Worm (Caenorhabditis elegans): Measurements from ENCODE around the gene cyp-13A8.

cyp-13A8 gene

DNA sequence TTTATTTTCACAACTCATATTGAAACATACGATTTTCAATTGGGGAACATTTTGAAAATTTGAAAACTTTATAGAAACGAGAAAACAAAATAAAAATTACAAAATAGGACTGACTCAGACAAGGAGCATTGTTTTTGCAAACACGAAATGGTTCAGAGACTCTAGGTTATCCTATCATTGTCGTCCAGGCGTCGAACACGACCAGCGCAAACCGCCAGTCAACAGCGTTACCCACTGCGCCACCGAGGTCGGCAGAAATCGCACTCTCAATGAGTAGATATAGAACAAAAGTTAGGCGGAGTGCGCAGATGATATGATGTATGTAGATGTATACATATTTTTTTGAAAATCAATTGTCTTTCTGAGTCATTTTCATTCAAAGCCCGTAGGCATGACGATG, 32.7 kb downstream of the cyp-13A8 start (continued):
- TF ChIP-seq hlh-8 (tag; optimal IDR thresholded peaks at IDR 0.05) (no peak), ttx-3 (tag; optimal IDR thresholded peaks at IDR 0.05) (peak; percentile 90), tbx-7 (tag; optimal IDR thresholded peaks at IDR 0.05) (peak; percentile 26), F13H6.1 (tag; optimal IDR thresholded peaks at IDR 0.05) (peak; percentile 41), elt-2 (tag; optimal IDR thresholded peaks at IDR 0.05) (peak; percentile 90), ceh-18 (tag; optimal IDR thresholded peaks at IDR 0.05) (peak; percentile 10), T23F11.4 (GFP tag; optimal IDR thresholded peaks at IDR 0.05) (peak; percentile 76), hlh-13 (GFP tag; optimal IDR thresholded peaks at IDR 0.05) (peak; percentile 81), sox-4 (tag; optimal IDR thresholded peaks at IDR 0.05) (peak; percentile 79), unc-55 (GFP tag; optimal IDR thresholded peaks at IDR 0.05) (no peak), pha-4 (tag; optimal IDR thresholded peaks at IDR 0.05) (no peak), ama-1 (optimal IDR thresholded peaks at IDR 0.05) (no peak), ceh-34 (tag; optimal IDR thresholded peaks at IDR 0.05) (peak; percentile 81), ref-2 (tag; optimal IDR thresholded peaks at IDR 0.05) (peak; percentile 73), fkh-10 (GFP tag; optimal IDR thresholded peaks at IDR 0.05) (no peak), elt-4 (tag; optimal IDR thresholded peaks at IDR 0.05) (no peak), lim-6 (tag; optimal IDR thresholded peaks at IDR 0.05) (peak; percentile 32), hlh-30 (tag; optimal IDR thresholded peaks at IDR 0.05; ENCODE audit: insufficient read depth) (peak; percentile 2), hlh-15 (tag; optimal IDR thresholded peaks at IDR 0.05) (no peak), gmeb-2 (tag; optimal IDR thresholded peaks at IDR 0.05) (peak; percentile 84)

DNA sequence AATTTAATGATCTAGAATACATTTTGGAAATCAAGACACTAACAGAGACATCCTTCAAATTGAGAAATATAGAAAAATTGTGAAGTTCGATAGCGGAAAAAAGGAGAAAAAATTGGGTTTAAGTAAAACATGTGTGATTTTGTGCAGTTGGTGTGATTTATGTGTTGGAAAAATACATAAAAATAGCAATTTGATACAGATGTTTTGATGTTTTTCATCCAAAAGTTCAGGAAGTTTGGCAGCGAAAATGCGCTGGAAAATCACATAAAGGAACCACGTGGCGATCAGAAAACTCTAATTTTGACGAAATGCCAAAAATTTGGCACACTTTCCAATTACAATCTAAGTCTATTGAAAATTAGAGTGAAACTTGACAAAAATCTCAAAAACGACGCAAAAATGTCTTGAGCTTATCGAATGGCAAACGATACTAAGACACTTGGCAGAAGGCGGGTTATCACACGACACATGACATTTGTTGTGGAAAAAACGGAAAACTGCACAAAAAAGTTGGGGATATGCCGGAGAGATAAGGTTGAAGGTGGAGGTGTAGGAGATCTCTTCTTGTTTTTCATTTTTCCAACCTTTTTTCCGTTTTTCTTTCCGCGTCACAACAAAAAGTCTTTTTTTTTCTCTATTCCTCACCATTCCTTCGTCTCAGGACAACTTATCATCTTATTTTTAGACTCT, 33.3 kb downstream of the cyp-13A8 start, which contains the start of gene ZK1321.4:
Gene ZK1321.4, minus strand, starts transcription at position 51 of the 690 bp plus-strand sequence.
- TF ChIP-seq hlh-15 (tag; optimal IDR thresholded peaks at IDR 0.05), result no peak
- TF ChIP-seq odd-2 (tag; optimal IDR thresholded peaks at IDR 0.05), result no peak
- no peak for TF ChIP-seq pag-3 (tag; optimal IDR thresholded peaks at IDR 0.05; ENCODE audit: borderline replicate concordance)
- TF ChIP-seq elt-2 (tag; optimal IDR thresholded peaks at IDR 0.05), result no peak
- no peak for TF ChIP-seq zip-5 (tag; optimal IDR thresholded peaks at IDR 0.05)
- TF ChIP-seq Y22D7AL.16 (tag; optimal IDR thresholded peaks at IDR 0.05), result no peak
- no peak for TF ChIP-seq madf-2 (tag; optimal IDR thresholded peaks at IDR 0.05)
- TF ChIP-seq gmeb-2 (tag; optimal IDR thresholded peaks at IDR 0.05), result no peak
- no peak for TF ChIP-seq tbx-7 (tag; optimal IDR thresholded peaks at IDR 0.05)
- TF ChIP-seq syd-9 (tag; optimal IDR thresholded peaks at IDR 0.05), result no peak
- no peak for TF ChIP-seq mec-3 (tag; optimal IDR thresholded peaks at IDR 0.05; ENCODE audit: borderline replicate concordance)
- TF ChIP-seq dve-1 (tag; optimal IDR thresholded peaks at IDR 0.05), result no peak
- TF ChIP-seq pha-2 (tag; optimal IDR thresholded peaks at IDR 0.05), result no peak
- TF ChIP-seq sdc-2 (tag; optimal IDR thresholded peaks at IDR 0.05), result no peak
- no peak for TF ChIP-seq fkh-10 (GFP tag; optimal IDR thresholded peaks at IDR 0.05)
- no peak for TF ChIP-seq lim-6 (tag; optimal IDR thresholded peaks at IDR 0.05)

DNA sequence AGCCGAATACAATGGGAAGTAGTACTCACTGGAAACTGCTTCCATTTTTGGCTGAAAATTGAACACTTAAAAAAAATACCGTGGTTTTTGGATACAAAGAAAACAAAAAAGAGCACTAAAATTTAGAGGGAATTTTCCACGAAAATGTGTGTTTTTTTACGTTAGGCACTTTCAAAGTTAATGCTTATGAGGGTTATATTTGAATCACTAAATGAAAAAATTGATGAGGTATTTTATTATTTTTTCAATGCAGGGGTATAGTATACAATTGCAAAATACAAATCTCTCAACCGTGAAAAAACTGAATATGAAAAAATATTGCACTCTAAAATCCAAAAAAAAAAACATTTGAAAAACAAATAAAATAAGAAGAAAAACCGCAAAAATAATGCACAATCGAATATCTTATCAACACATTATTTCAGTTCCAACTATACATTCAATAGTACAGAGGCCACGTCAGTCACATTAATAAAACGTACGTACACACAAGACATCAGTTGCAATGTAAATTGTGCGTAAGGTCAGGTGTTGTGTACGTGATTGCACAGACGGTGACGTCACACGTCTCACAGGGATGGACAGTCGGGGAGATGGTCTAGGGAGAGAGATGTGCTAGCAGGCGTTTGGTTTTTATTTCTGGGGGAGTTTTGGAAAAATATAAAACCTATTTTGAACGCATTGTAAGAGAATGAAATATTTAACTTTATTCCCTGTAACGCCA, 37.4 kb downstream of the cyp-13A8 start, which contains the start of gene aqp-10:
Gene aqp-10, minus strand, starts transcription at position 51 of the 724 bp plus-strand sequence.
- TF ChIP-seq ahr-1 (tag; optimal IDR thresholded peaks at IDR 0.05), result no peak
- no peak for TF ChIP-seq sox-2 (GFP tag; IDR thresholded peaks at IDR 0.05)
- peak; percentile 68 for TF ChIP-seq nfya-1 (tag; optimal IDR thresholded peaks at IDR 0.05)
- TF ChIP-seq C08G9.2 (tag; optimal IDR thresholded peaks at IDR 0.05), result no peak
- no peak for TF ChIP-seq pha-2 (tag; optimal IDR thresholded peaks at IDR 0.05)
- no peak for TF ChIP-seq ceh-6 (GFP tag; optimal IDR thresholded peaks at IDR 0.05)
- no peak for TF ChIP-seq ceh-18 (tag; optimal IDR thresholded peaks at IDR 0.05)
- TF ChIP-seq lin-11 (tag; optimal IDR thresholded peaks at IDR 0.05), result no peak
- no peak for TF ChIP-seq ets-4 (tag; optimal IDR thresholded peaks at IDR 0.05)
- no peak for TF ChIP-seq ceh-9 (tag; optimal IDR thresholded peaks at IDR 0.05)
- TF ChIP-seq ceh-14 (tag; optimal IDR thresholded peaks at IDR 0.05), result no peak
- no peak for TF ChIP-seq ceh-2 (tag; optimal IDR thresholded peaks at IDR 0.05)
- TF ChIP-seq unc-86 (tag; optimal IDR thresholded peaks at IDR 0.05), result no peak
- TF ChIP-seq hlh-8 (tag; optimal IDR thresholded peaks at IDR 0.05), result no peak
- TF ChIP-seq elt-2 (tag; optimal IDR thresholded peaks at IDR 0.05), result peak; percentile 50
- no peak for TF ChIP-seq ceh-22 (tag; optimal IDR thresholded peaks at IDR 0.05)
- TF ChIP-seq C38D4.7 (GFP tag; optimal IDR thresholded peaks at IDR 0.05), result no peak
- TF ChIP-seq ceh-19 (GFP tag; optimal IDR thresholded peaks at IDR 0.05), result no peak
- TF ChIP-seq pros-1 (tag; optimal IDR thresholded peaks at IDR 0.05), result no peak
- TF ChIP-seq tbx-7 (tag; optimal IDR thresholded peaks at IDR 0.05), result no peak
- no peak for TF ChIP-seq che-1 (tag; optimal IDR thresholded peaks at IDR 0.05)
- no peak for TF ChIP-seq ztf-16 (tag; optimal IDR thresholded peaks at IDR 0.05)
- no peak for TF ChIP-seq npax-4 (tag; optimal IDR thresholded peaks at IDR 0.05)
